Worm (Caenorhabditis elegans) whole organism, late embryonic: Measurements from ENCODE around the gene unc-49.

Source experiments
- C08G9.2 ChIP-seq: sonication (generic microtip); optimal IDR thresholded peaks from 2 replicates; lab custom pipeline; 2016; ENCODE audit warnings: mild to moderate bottlenecking, missing genetic modification characterization, moderate library complexity, missing compliant biosample characterization
- C38D4.7 ChIP-seq: fragments of 200-800 bp; sonication (Bioruptor generic); optimal IDR thresholded peaks from 2 replicates; lab custom pipeline; 2018; ENCODE audit warnings: mild to moderate bottlenecking, missing genetic modification characterization, moderate library complexity, missing compliant biosample characterization
- K02D7.2 ChIP-seq: sonication (generic microtip); optimal IDR thresholded peaks from 2 replicates; lab custom pipeline; 2017; ENCODE audit warnings: mild to moderate bottlenecking, missing genetic modification characterization, missing compliant biosample characterization
- T23F11.4 ChIP-seq: fragments of 200-800 bp; sonication (Bioruptor generic); optimal IDR thresholded peaks from 2 replicates; lab custom pipeline; 2018; ENCODE audit warnings: mild to moderate bottlenecking, missing genetic modification characterization, missing compliant biosample characterization
- Y22D7AL.16 ChIP-seq: sonication (generic microtip); optimal IDR thresholded peaks from 2 replicates; lab custom pipeline; 2016; ENCODE audit warnings: missing genetic modification characterization, missing compliant biosample characterization
- ahr-1 ChIP-seq: sonication (generic microtip); optimal IDR thresholded peaks from 2 replicates; lab custom pipeline; 2016; ENCODE audit warnings: missing genetic modification characterization, missing compliant biosample characterization
- ceh-14 ChIP-seq: sonication (generic microtip); optimal IDR thresholded peaks from 2 replicates; lab custom pipeline; 2016; ENCODE audit warnings: missing genotype, missing genetic modification characterization, missing compliant biosample characterization
- ceh-19 ChIP-seq: fragments of 200-800 bp; sonication (Bioruptor generic); optimal IDR thresholded peaks from 2 replicates; lab custom pipeline; 2018; ENCODE audit warnings: mild to moderate bottlenecking, missing genetic modification characterization, missing compliant biosample characterization
- ceh-22 ChIP-seq: sonication (generic microtip); optimal IDR thresholded peaks from 2 replicates; lab custom pipeline; 2017; ENCODE audit warnings: missing biosample characterization, missing genetic modification characterization
- ceh-31 ChIP-seq: sonication (generic microtip); optimal IDR thresholded peaks from 2 replicates; lab custom pipeline; 2016; ENCODE audit warnings: missing genetic modification characterization, missing compliant biosample characterization
- ceh-34 ChIP-seq: sonication (generic microtip); optimal IDR thresholded peaks from 2 replicates; lab custom pipeline; 2016; ENCODE audit warnings: mild to moderate bottlenecking, missing genetic modification characterization, missing compliant biosample characterization
- ceh-45 ChIP-seq: fragments of 200-800 bp; sonication (Bioruptor generic); IDR thresholded peaks from 2 replicates; pipeline ENCODE4 v1.3.6; 2022; ENCODE audit warnings: missing genetic modification reagents, missing genetic modification characterization, missing compliant biosample characterization
- ceh-48 ChIP-seq: sonication (generic microtip); optimal IDR thresholded peaks from 2 replicates; lab custom pipeline; 2016; ENCODE audit warnings: missing genetic modification characterization, inconsistent platforms, missing compliant biosample characterization
- ceh-6 ChIP-seq: fragments of 200-800 bp; sonication (Bioruptor generic); optimal IDR thresholded peaks from 2 replicates; lab custom pipeline; 2018; ENCODE audit warnings: mild to moderate bottlenecking, missing genetic modification characterization, missing compliant biosample characterization
- ceh-9 ChIP-seq: sonication (generic microtip); optimal IDR thresholded peaks from 2 replicates; lab custom pipeline; 2016; ENCODE audit warnings: mild to moderate bottlenecking, missing genetic modification characterization, inconsistent platforms, missing compliant biosample characterization
- elt-2 ChIP-seq: sonication (generic microtip); optimal IDR thresholded peaks from 2 replicates; lab custom pipeline; 2016; ENCODE audit warnings: missing genetic modification reagents, missing genetic modification characterization, missing compliant biosample characterization
- elt-4 ChIP-seq: sonication (generic microtip); optimal IDR thresholded peaks from 2 replicates; lab custom pipeline; 2016; ENCODE audit warnings: missing genetic modification characterization, missing compliant biosample characterization
- ets-4 ChIP-seq: sonication (generic microtip); optimal IDR thresholded peaks from 2 replicates; lab custom pipeline; 2016; ENCODE audit warnings: missing genetic modification characterization, missing compliant biosample characterization
- eyg-1 ChIP-seq: sonication (generic microtip); optimal IDR thresholded peaks from 2 replicates; lab custom pipeline; 2016; ENCODE audit warnings: missing genotype, missing genetic modification characterization, missing compliant biosample characterization
- fax-1 ChIP-seq: sonication (generic microtip); optimal IDR thresholded peaks from 2 replicates; lab custom pipeline; 2016; ENCODE audit warnings: missing genotype, missing genetic modification characterization, missing compliant biosample characterization
- gmeb-2 ChIP-seq: sonication (generic microtip); optimal IDR thresholded peaks from 2 replicates; lab custom pipeline; 2016; ENCODE audit warnings: missing genetic modification characterization, inconsistent platforms, missing compliant biosample characterization
- hlh-30 ChIP-seq: sonication (generic microtip); optimal IDR thresholded peaks from 2 replicates; lab custom pipeline; 2017; ENCODE audit warnings: antibody characterized with exemption, missing genetic modification characterization, missing compliant biosample characterization; ENCODE audit not compliant: insufficient read depth
- hlh-6 ChIP-seq: sonication (generic microtip); optimal IDR thresholded peaks from 2 replicates; lab custom pipeline; 2016; ENCODE audit warnings: missing genotype, missing genetic modification characterization, missing compliant biosample characterization
- hlh-8 ChIP-seq: sonication (generic microtip); optimal IDR thresholded peaks from 2 replicates; lab custom pipeline; 2016; ENCODE audit warnings: missing genotype, missing genetic modification characterization, missing compliant biosample characterization
- mec-3 ChIP-seq: sonication (generic microtip); optimal IDR thresholded peaks from 2 replicates; lab custom pipeline; 2016; ENCODE audit warnings: borderline replicate concordance, missing genetic modification characterization, missing compliant biosample characterization
- nhr-11 ChIP-seq: fragments of 150-350 bp; optimal IDR thresholded peaks from 2 replicates; lab custom pipeline; 2014; ENCODE audit warnings: missing biosample characterization, missing genetic modification characterization
- odd-2 ChIP-seq: sonication (generic microtip); optimal IDR thresholded peaks from 2 replicates; lab custom pipeline; 2017; ENCODE audit warnings: antibody characterized with exemption, mild to moderate bottlenecking, missing genetic modification characterization, missing compliant biosample characterization
- pag-3 ChIP-seq: sonication (generic microtip); optimal IDR thresholded peaks from 2 replicates; lab custom pipeline; 2016; ENCODE audit warnings: missing compliant biosample characterization, missing genetic modification characterization, borderline replicate concordance
- pat-9 ChIP-seq: fragments of 200-800 bp; sonication (Bioruptor generic); optimal IDR thresholded peaks from 2 replicates; lab custom pipeline; 2018; ENCODE audit warnings: mild to moderate bottlenecking, missing genetic modification characterization, moderate library complexity, missing compliant biosample characterization
- pha-2 ChIP-seq: sonication (generic microtip); optimal IDR thresholded peaks from 2 replicates; lab custom pipeline; 2017; ENCODE audit warnings: mild to moderate bottlenecking, missing genetic modification characterization, missing compliant biosample characterization
- pros-1 ChIP-seq: fragments of 150-350 bp; optimal IDR thresholded peaks from 2 replicates; lab custom pipeline; 2014; ENCODE audit warnings: missing biosample characterization, missing genetic modification reagents, missing genetic modification characterization
- sox-2 ChIP-seq: fragments of 200-800 bp; sonication (Bioruptor generic); IDR thresholded peaks from 2 replicates; pipeline ENCODE4 v1.3.6; 2022; ENCODE audit warnings: missing genetic modification reagents, missing genetic modification characterization, missing compliant biosample characterization
- syd-9 ChIP-seq: sonication (generic microtip); optimal IDR thresholded peaks from 2 replicates; lab custom pipeline; 2016; ENCODE audit warnings: mild to moderate bottlenecking, missing genetic modification characterization, moderate library complexity, missing compliant biosample characterization
- tbx-2 ChIP-seq: sonication (generic microtip); optimal IDR thresholded peaks from 2 replicates; lab custom pipeline; 2016; ENCODE audit warnings: missing genetic modification characterization, missing compliant biosample characterization
- ttx-3 ChIP-seq: sonication (generic microtip); optimal IDR thresholded peaks from 2 replicates; lab custom pipeline; 2016; ENCODE audit warnings: missing genetic modification reagents, missing genetic modification characterization, missing compliant biosample characterization
- unc-3 ChIP-seq, 2 experiments: fragments of 200-800 bp in 1 of 2; sonication (Bioruptor generic) in 1 of 2; sonication (generic microtip) in 1 of 2; conservative IDR thresholded peaks in 1 of 2; optimal IDR thresholded peaks in 1 of 2; 2 replicates each; pipeline versions ENCODE4 v1.3.6 to Lab custom; 2016 to 2022; ENCODE audit warnings: missing compliant biosample characterization in 2 of 2, missing genetic modification characterization in 2 of 2, missing genetic modification reagents in 1 of 2
- unc-42 ChIP-seq: sonication (generic microtip); optimal IDR thresholded peaks from 2 replicates; lab custom pipeline; 2016; ENCODE audit warnings: missing genotype, missing genetic modification characterization, missing compliant biosample characterization
- unc-86 ChIP-seq: sonication (generic microtip); optimal IDR thresholded peaks from 2 replicates; lab custom pipeline; 2016; ENCODE audit warnings: missing genetic modification characterization, missing compliant biosample characterization
- ztf-16 ChIP-seq: sonication (generic microtip); optimal IDR thresholded peaks from 2 replicates; lab custom pipeline; 2017; ENCODE audit warnings: missing genetic modification characterization, missing compliant biosample characterization

The unc-49 gene

ce11 chrIII:10537003-10537402 lies 16.4 kb downstream of the unc-49 start:
- TF ChIP-seq mec-3 (tag; lab: Kevin White, UChicago) = no peak
- no peak for TF ChIP-seq T23F11.4 (GFP tag; lab: Kevin White, UChicago)
- TF ChIP-seq unc-86 (tag; lab: Kevin White, UChicago) = no peak
- TF ChIP-seq eyg-1 (tag; lab: Kevin White, UChicago) = no peak
- no peak for TF ChIP-seq ceh-22 (tag; lab: Kevin White, UChicago)
- TF ChIP-seq pha-2 (tag; lab: Kevin White, UChicago) = no peak
- TF ChIP-seq ceh-9 (tag; lab: Kevin White, UChicago) = no peak
- no peak for TF ChIP-seq C38D4.7
- TF ChIP-seq sox-2 (GFP tag; lab: Robert Waterston, UW) = no peak
- no peak for TF ChIP-seq ttx-3 (tag; lab: Kevin White, UChicago)
- no peak for TF ChIP-seq Y22D7AL.16
- TF ChIP-seq fax-1 (tag; lab: Kevin White, UChicago) = no peak
- no peak for TF ChIP-seq pat-9 (tag; lab: Kevin White, UChicago)
- TF ChIP-seq ceh-31 (tag; lab: Kevin White, UChicago) = no peak
- no peak for TF ChIP-seq odd-2 (tag; lab: Kevin White, UChicago)
- no peak for TF ChIP-seq syd-9 (tag; lab: Kevin White, UChicago)

ce11 chrIII:10537558-10537957 lies 17.0 kb downstream of the unc-49 start:
- TF ChIP-seq unc-3 (GFP tag; conservative IDR thresholded peaks at IDR 0.05; lab: Robert Waterston, UW) (no peak), unc-3 (tag; optimal IDR thresholded peaks at IDR 0.05; lab: Kevin White, UChicago) (no peak), unc-42 (no peak), pat-9 (tag; lab: Kevin White, UChicago) (no peak), pag-3 (tag; lab: Kevin White, UChicago) (no peak), ceh-48 (tag; lab: Kevin White, UChicago) (no peak), elt-4 (no peak), sox-2 (GFP tag; lab: Robert Waterston, UW) (no peak), ceh-14 (tag; lab: Kevin White, UChicago) (no peak), mec-3 (tag; lab: Kevin White, UChicago) (no peak), ceh-45 (no peak), ceh-19 (GFP tag; lab: Kevin White, UChicago) (no peak), pros-1 (tag; lab: Kevin White, UChicago) (no peak), ets-4 (tag; lab: Kevin White, UChicago) (no peak), hlh-30 (no peak), unc-86 (tag; lab: Kevin White, UChicago) (no peak), ceh-34 (tag; lab: Kevin White, UChicago) (no peak)

ce11 chrIII:10538757-10539213 lies 18.2 kb downstream of the unc-49 start, which contains the start of gene nlp-68:
nlp-68 (minus strand) TSS chrIII:10539163.
- TF ChIP-seq hlh-8 = no peak
- TF ChIP-seq tbx-2 = no peak
- no peak for TF ChIP-seq nhr-11 (tag; lab: Kevin White, UChicago)
- no peak for TF ChIP-seq ahr-1
- TF ChIP-seq sox-2 (GFP tag; lab: Robert Waterston, UW) = no peak
- no peak for TF ChIP-seq ceh-6
- no peak for TF ChIP-seq T23F11.4 (GFP tag; lab: Kevin White, UChicago)
- no peak for TF ChIP-seq elt-2 (tag; lab: Kevin White, UChicago)
- no peak for TF ChIP-seq unc-86 (tag; lab: Kevin White, UChicago)
- TF ChIP-seq K02D7.2 (tag; lab: Kevin White, UChicago) = no peak
- TF ChIP-seq unc-3 (GFP tag; conservative IDR thresholded peaks at IDR 0.05; lab: Robert Waterston, UW) = no peak
- no peak for TF ChIP-seq unc-3 (tag; optimal IDR thresholded peaks at IDR 0.05; lab: Kevin White, UChicago)
- TF ChIP-seq hlh-6 (tag; lab: Kevin White, UChicago) = no peak
- TF ChIP-seq ceh-45 = no peak
- no peak for TF ChIP-seq ztf-16 (tag; lab: Kevin White, UChicago)
- TF ChIP-seq ceh-22 (tag; lab: Kevin White, UChicago) = no peak
- TF ChIP-seq C08G9.2 (tag; lab: Kevin White, UChicago) = no peak
- TF ChIP-seq hlh-30 = no peak
- TF ChIP-seq unc-42 = no peak
- TF ChIP-seq gmeb-2 (tag; lab: Kevin White, UChicago) = no peak
